Worm (Caenorhabditis elegans) whole organism, midembryonic: ENCODE data around the gene rheb-1.

ENCODE experiments used
- T22C8.4 ChIP-seq: fragments of 200-800 bp; sonication (Bioruptor generic); IDR thresholded peaks from 2 replicates; pipeline ENCODE4 v1.3.6; 2022; ENCODE audit warnings: missing genetic modification characterization, missing compliant biosample characterization
- cog-1 ChIP-seq: sonication (generic microtip); optimal IDR thresholded peaks from 2 replicates; lab custom pipeline; 2016; ENCODE audit warnings: missing genetic modification characterization, missing compliant biosample characterization
- flt-1 ChIP-seq: fragments of 200-800 bp; sonication (Bioruptor generic); IDR thresholded peaks from 2 replicates; pipeline ENCODE4 v1.3.6; 2022; ENCODE audit warnings: missing genetic modification characterization, missing compliant biosample characterization
- klf-2 ChIP-seq: fragments of 200-800 bp; sonication (Bioruptor generic); conservative IDR thresholded peaks from 2 replicates; pipeline ENCODE4 v1.3.6; 2022; ENCODE audit warnings: missing genetic modification reagents, missing genetic modification characterization, missing compliant biosample characterization
- med-1 ChIP-seq: sonication (generic microtip); optimal IDR thresholded peaks from 2 replicates; lab custom pipeline; 2017; ENCODE audit warnings: missing genetic modification characterization, mild to moderate bottlenecking, missing compliant biosample characterization, antibody characterized with exemption, missing genetic modification reagents; ENCODE audit not compliant: insufficient read depth
- ref-1 ChIP-seq: fragments of 200-800 bp; sonication (Bioruptor generic); conservative IDR thresholded peaks from 2 replicates; pipeline ENCODE4 v1.3.6; 2022; ENCODE audit warnings: missing genetic modification reagents, missing genetic modification characterization, missing compliant biosample characterization
- tab-1 ChIP-seq: fragments of 200-800 bp; sonication (Bioruptor generic); IDR thresholded peaks from 2 replicates; pipeline ENCODE4 v1.3.6; 2022; ENCODE audit warnings: missing genetic modification characterization, missing compliant biosample characterization
- ztf-23 ChIP-seq: fragments of 200-800 bp; sonication (Bioruptor generic); IDR thresholded peaks from 2 replicates; pipeline ENCODE4 v1.3.6; 2022; ENCODE audit warnings: missing genetic modification reagents, missing genetic modification characterization, missing compliant biosample characterization
- ztf-29 ChIP-seq: fragments of 200-800 bp; sonication (Bioruptor generic); IDR thresholded peaks from 2 replicates; pipeline ENCODE4 v1.3.6; 2022; ENCODE audit warnings: missing genetic modification reagents, missing genetic modification characterization, missing compliant biosample characterization

Gene rheb-1

ce11 chrIII:9489798-9490197, 34.0 kb upstream of the rheb-1 start:
- no peak for TF ChIP-seq ztf-23 (GFP tag; lab: Robert Waterston, UW)
- TF ChIP-seq cog-1 (tag; lab: Kevin White, UChicago) = no peak
- TF ChIP-seq T22C8.4 (GFP tag; lab: Robert Waterston, UW) = no peak
- no peak for TF ChIP-seq ztf-29 (GFP tag; lab: Robert Waterston, UW)
- TF ChIP-seq flt-1 (GFP tag; lab: Robert Waterston, UW) = no peak
- no peak for TF ChIP-seq tab-1

ce11 chrIII:9488431-9488830, 32.6 kb upstream of the rheb-1 start, which contains the start of gene nlp-36:
nlp-36 (plus strand) TSS chrIII:9488731.
- TF ChIP-seq flt-1 (GFP tag; lab: Robert Waterston, UW) (no peak), ref-1 (no peak), med-1 (GFP tag; lab: Kevin White, UChicago) (no peak), cog-1 (tag; lab: Kevin White, UChicago) (no peak), ztf-23 (GFP tag; lab: Robert Waterston, UW) (no peak), ztf-29 (GFP tag; lab: Robert Waterston, UW) (no peak), klf-2 (no peak), tab-1 (no peak)

- TF ChIP-seq ref-1 (no peak), med-1 (GFP tag; lab: Kevin White, UChicago) (no peak), flt-1 (GFP tag; lab: Robert Waterston, UW) (no peak)
Observed at ce11 chrIII:9488027-9488426, 32.2 kb upstream of the rheb-1 start.

- no peak for TF ChIP-seq ztf-23 (GFP tag; lab: Robert Waterston, UW)
- no peak for TF ChIP-seq flt-1 (GFP tag; lab: Robert Waterston, UW)
- no peak for TF ChIP-seq klf-2
- TF ChIP-seq ref-1 = no peak
- TF ChIP-seq med-1 (GFP tag; lab: Kevin White, UChicago) = no peak
- no peak for TF ChIP-seq ztf-29 (GFP tag; lab: Robert Waterston, UW)
- no peak for TF ChIP-seq T22C8.4 (GFP tag; lab: Robert Waterston, UW)
- TF ChIP-seq tab-1 = no peak
- TF ChIP-seq cog-1 (tag; lab: Kevin White, UChicago) = no peak
Observed at ce11 chrIII:9487454-9487853, 31.6 kb upstream of the rheb-1 start.

- no peak for TF ChIP-seq med-1 (GFP tag; lab: Kevin White, UChicago)
- no peak for TF ChIP-seq flt-1 (GFP tag; lab: Robert Waterston, UW)
- no peak for TF ChIP-seq T22C8.4 (GFP tag; lab: Robert Waterston, UW)
- TF ChIP-seq tab-1 = no peak
- no peak for TF ChIP-seq ztf-29 (GFP tag; lab: Robert Waterston, UW)
- no peak for TF ChIP-seq ref-1
- no peak for TF ChIP-seq ztf-23 (GFP tag; lab: Robert Waterston, UW)
- TF ChIP-seq klf-2 = no peak
- TF ChIP-seq cog-1 (tag; lab: Kevin White, UChicago) = no peak
Observed at ce11 chrIII:9485373-9485772, 29.5 kb upstream of the rheb-1 start, which contains the start of gene bre-3. bre-3 (minus strand) TSS chrIII:9485473.

ce11 chrIII:9483716-9484115, 27.9 kb upstream of the rheb-1 start:
- TF ChIP-seq klf-2 = no peak
- no peak for TF ChIP-seq tab-1
- TF ChIP-seq ztf-23 (GFP tag; lab: Robert Waterston, UW) = no peak
- TF ChIP-seq T22C8.4 (GFP tag; lab: Robert Waterston, UW) = no peak
- no peak for TF ChIP-seq cog-1 (tag; lab: Kevin White, UChicago)
- TF ChIP-seq flt-1 (GFP tag; lab: Robert Waterston, UW) = no peak
- no peak for TF ChIP-seq med-1 (GFP tag; lab: Kevin White, UChicago)
- no peak for TF ChIP-seq ztf-29 (GFP tag; lab: Robert Waterston, UW)
- TF ChIP-seq ref-1 = no peak

- TF ChIP-seq med-1 (GFP tag; lab: Kevin White, UChicago) (no peak), T22C8.4 (GFP tag; lab: Robert Waterston, UW) (no peak), ztf-23 (GFP tag; lab: Robert Waterston, UW) (no peak), klf-2 (no peak), ztf-29 (GFP tag; lab: Robert Waterston, UW) (no peak), ref-1 (no peak), cog-1 (tag; lab: Kevin White, UChicago) (no peak)
Observed at ce11 chrIII:9482423-9482993, 26.7 kb upstream of the rheb-1 start.

- no peak for TF ChIP-seq ztf-23 (GFP tag; lab: Robert Waterston, UW)
- no peak for TF ChIP-seq med-1 (GFP tag; lab: Kevin White, UChicago)
- no peak for TF ChIP-seq cog-1 (tag; lab: Kevin White, UChicago)
- no peak for TF ChIP-seq ref-1
- TF ChIP-seq flt-1 (GFP tag; lab: Robert Waterston, UW) = no peak
- no peak for TF ChIP-seq ztf-29 (GFP tag; lab: Robert Waterston, UW)
- TF ChIP-seq klf-2 = no peak
- no peak for TF ChIP-seq tab-1
- TF ChIP-seq T22C8.4 (GFP tag; lab: Robert Waterston, UW) = no peak
Observed at ce11 chrIII:9476564-9476963, 20.7 kb upstream of the rheb-1 start.

ce11 chrIII:9474501-9474900, 18.7 kb upstream of the rheb-1 start:
- TF ChIP-seq ztf-23 (GFP tag; lab: Robert Waterston, UW) = no peak
- TF ChIP-seq ref-1 = no peak
- TF ChIP-seq ztf-29 (GFP tag; lab: Robert Waterston, UW) = no peak
- no peak for TF ChIP-seq med-1 (GFP tag; lab: Kevin White, UChicago)
- TF ChIP-seq T22C8.4 (GFP tag; lab: Robert Waterston, UW) = no peak

- no peak for TF ChIP-seq ztf-29 (GFP tag; lab: Robert Waterston, UW)
Observed at ce11 chrIII:9472464-9472863, 16.6 kb upstream of the rheb-1 start.
